Worm (Caenorhabditis elegans) whole organism, L2 larva: ENCODE results near the gene rnp-5.

Experiments used
- C34F6.9 ChIP-seq: fragments of 150-350 bp; optimal IDR thresholded peaks from 2 replicates; lab custom pipeline; 2014; ENCODE audit warnings: missing biosample characterization, missing genetic modification characterization
- F13H6.1 ChIP-seq: sonication (generic microtip); optimal IDR thresholded peaks from 2 replicates; lab custom pipeline; 2016; ENCODE audit warnings: missing genetic modification characterization, missing compliant biosample characterization
- R02D3.7 ChIP-seq: fragments of 150-350 bp; optimal IDR thresholded peaks from 2 replicates; lab custom pipeline; 2014; ENCODE audit warnings: missing biosample characterization, missing genetic modification characterization
- ZK546.5 ChIP-seq: sonication (generic microtip); optimal IDR thresholded peaks from 2 replicates; lab custom pipeline; 2017; ENCODE audit warnings: missing biosample characterization, missing genetic modification characterization
- alr-1 ChIP-seq: fragments of 150-350 bp; optimal IDR thresholded peaks from 2 replicates; lab custom pipeline; 2014; ENCODE audit warnings: missing biosample characterization, missing genetic modification characterization
- aly-2 ChIP-seq: fragments of 150-350 bp; optimal IDR thresholded peaks from 2 replicates; lab custom pipeline; 2014; ENCODE audit warnings: missing biosample characterization, missing genetic modification characterization
- ama-1 ChIP-seq: fragments of 150-350 bp; optimal IDR thresholded peaks from 2 replicates; lab custom pipeline; 2018; ENCODE audit warnings: inconsistent platforms
- blmp-1 ChIP-seq: sonication (generic microtip); optimal IDR thresholded peaks from 2 replicates; lab custom pipeline; 2017; ENCODE audit warnings: missing genetic modification characterization, mild to moderate bottlenecking, missing compliant biosample characterization, antibody characterized with exemption, moderate library complexity; ENCODE audit not compliant: insufficient read depth
- ceh-16 ChIP-seq: fragments of 150-350 bp; optimal IDR thresholded peaks from 2 replicates; lab custom pipeline; 2014; ENCODE audit warnings: missing biosample characterization, missing genetic modification characterization
- ceh-82 ChIP-seq: fragments of 150-350 bp; optimal IDR thresholded peaks from 2 replicates; lab custom pipeline; 2014; ENCODE audit warnings: missing biosample characterization, missing genetic modification characterization
- crh-2 ChIP-seq: sonication (generic microtip); optimal IDR thresholded peaks from 2 replicates; lab custom pipeline; 2017; ENCODE audit warnings: missing biosample characterization, missing genetic modification characterization
- dmd-4 ChIP-seq: sonication (generic microtip); optimal IDR thresholded peaks from 2 replicates; lab custom pipeline; 2017; ENCODE audit warnings: missing biosample characterization, missing genetic modification characterization
- elt-1 ChIP-seq: fragments of 150-350 bp; optimal IDR thresholded peaks from 2 replicates; lab custom pipeline; 2014; ENCODE audit warnings: missing biosample characterization, missing genetic modification characterization
- elt-3 ChIP-seq: sonication (generic microtip); optimal IDR thresholded peaks from 2 replicates; lab custom pipeline; 2017; ENCODE audit warnings: missing biosample characterization, missing genetic modification characterization
- fos-1 ChIP-seq: fragments of 150-350 bp; optimal IDR thresholded peaks from 2 replicates; lab custom pipeline; 2014; ENCODE audit warnings: missing biosample characterization, missing genetic modification characterization
- gmeb-1 ChIP-seq: fragments of 150-350 bp; optimal IDR thresholded peaks from 2 replicates; lab custom pipeline; 2014; ENCODE audit warnings: missing biosample characterization, missing genetic modification characterization
- lin-13 ChIP-seq: fragments of 150-350 bp; optimal IDR thresholded peaks from 2 replicates; lab custom pipeline; 2014; ENCODE audit warnings: missing biosample characterization, missing genetic modification reagents, missing genetic modification characterization
- lin-39 ChIP-seq: fragments of 150-350 bp; optimal IDR thresholded peaks from 2 replicates; lab custom pipeline; 2014; ENCODE audit warnings: missing biosample characterization, missing genetic modification reagents, missing genetic modification characterization
- lsy-2 ChIP-seq, 2 experiments: fragments of 150-350 bp in 1 of 2; sonication (generic microtip) in 1 of 2; optimal IDR thresholded peaks; 2 replicates each; lab custom pipeline; 2014 to 2017; ENCODE audit warnings: missing biosample characterization in 2 of 2, missing genetic modification characterization in 2 of 2
- mbf-1 ChIP-seq: sonication (generic microtip); optimal IDR thresholded peaks from 2 replicates; lab custom pipeline; 2017; ENCODE audit warnings: missing biosample characterization, missing genetic modification characterization
- mdl-1 ChIP-seq, 2 experiments: fragments of 150-350 bp in 1 of 2; sonication (generic microtip) in 1 of 2; optimal IDR thresholded peaks; 2 replicates each; lab custom pipeline; 2017; ENCODE audit warnings: missing biosample characterization in 2 of 2, missing genetic modification characterization in 2 of 2
- nhr-21 ChIP-seq: fragments of 150-350 bp; optimal IDR thresholded peaks from 2 replicates; lab custom pipeline; 2014; ENCODE audit warnings: missing biosample characterization, missing genetic modification characterization
- nhr-23 ChIP-seq: fragments of 150-350 bp; optimal IDR thresholded peaks from 2 replicates; lab custom pipeline; 2014; ENCODE audit warnings: missing biosample characterization, missing genetic modification reagents, missing genetic modification characterization
- nhr-25 ChIP-seq: fragments of 150-350 bp; sonication (generic microtip); optimal IDR thresholded peaks from 3 replicates; lab custom pipeline; 2014; ENCODE audit warnings: missing biosample characterization, missing genetic modification characterization
- peb-1 ChIP-seq: fragments of 150-350 bp; optimal IDR thresholded peaks from 2 replicates; lab custom pipeline; 2014; ENCODE audit warnings: missing biosample characterization, missing genetic modification characterization
- sem-4 ChIP-seq: fragments of 150-350 bp; optimal IDR thresholded peaks from 2 replicates; lab custom pipeline; 2014; ENCODE audit warnings: missing biosample characterization, missing genetic modification reagents, missing genetic modification characterization
- skn-1 ChIP-seq: sonication (generic microtip); optimal IDR thresholded peaks from 2 replicates; lab custom pipeline; 2017; ENCODE audit warnings: missing biosample characterization, missing genetic modification characterization
- snpc-4 ChIP-seq: fragments of 150-350 bp; optimal IDR thresholded peaks from 2 replicates; lab custom pipeline; 2014; ENCODE audit warnings: missing biosample characterization, missing genetic modification characterization
- unc-39 ChIP-seq: fragments of 150-350 bp; optimal IDR thresholded peaks from 2 replicates; lab custom pipeline; 2014; ENCODE audit warnings: missing biosample characterization, missing genetic modification characterization
- unc-55 ChIP-seq: fragments of 150-350 bp; sonication (generic microtip); optimal IDR thresholded peaks from 3 replicates; lab custom pipeline; 2014; ENCODE audit warnings: missing biosample characterization, missing genetic modification reagents, missing genetic modification characterization
- unc-62 ChIP-seq: fragments of 150-350 bp; optimal IDR thresholded peaks from 2 replicates; lab custom pipeline; 2014; ENCODE audit warnings: missing biosample characterization, missing genetic modification reagents, missing genetic modification characterization
- zag-1 ChIP-seq: fragments of 150-350 bp; optimal IDR thresholded peaks from 2 replicates; lab custom pipeline; 2014; ENCODE audit warnings: missing biosample characterization, missing genetic modification characterization
- ztf-1 ChIP-seq: fragments of 200-800 bp; sonication (Bioruptor generic); conservative IDR thresholded peaks from 2 replicates; pipeline ENCODE4 v1.3.6; 2022; ENCODE audit warnings: missing genetic modification characterization, missing compliant biosample characterization
- ztf-4 ChIP-seq: fragments of 150-350 bp; optimal IDR thresholded peaks from 2 replicates; lab custom pipeline; 2014; ENCODE audit warnings: missing biosample characterization, missing genetic modification characterization

Gene rnp-5

ce11 chrIII:853859-854359 is at the start of gene rnp-5, which contains the start of gene tag-51:
rnp-5 (minus strand) TSS chrIII:853909.
tag-51 (plus strand) TSS chrIII:854221.
- TF ChIP-seq skn-1 (tag; lab: Kevin White, UChicago) (no peak), C34F6.9 (tag; lab: Kevin White, UChicago) (peak; percentile 30), zag-1 (tag; lab: Kevin White, UChicago) (no peak), ztf-4 (no peak), blmp-1 (peak; percentile 37), snpc-4 (tag; lab: Kevin White, UChicago) (no peak), peb-1 (tag; lab: Kevin White, UChicago) (no peak), fos-1 (no peak), unc-55 (peak; percentile 41), R02D3.7 (tag; lab: Kevin White, UChicago) (no peak), lsy-2 (tag; optimal IDR thresholded peaks at IDR 0.05; lab: Kevin White, UChicago) (peak in 1 of 2 experiments; percentile 25)

- peak; percentile 34 for TF ChIP-seq lin-13 (GFP tag; lab: Kevin White, UChicago)
- TF ChIP-seq mdl-1 (tag; optimal IDR thresholded peaks at IDR 0.05; lab: Kevin White, UChicago): no peak
- no peak for TF ChIP-seq sem-4
- TF ChIP-seq lsy-2 (tag; optimal IDR thresholded peaks at IDR 0.05; lab: Kevin White, UChicago): peak in 1 of 2 experiments; percentile 44
- TF ChIP-seq gmeb-1 (tag; lab: Kevin White, UChicago): peak; percentile 54
- peak; percentile 35 for TF ChIP-seq C34F6.9 (tag; lab: Kevin White, UChicago)
These were observed 48.0 kb upstream of the rnp-5 start for ce11 chrIII:901600-902250.

- no peak for TF ChIP-seq elt-1
- no peak for TF ChIP-seq lsy-2 (tag; optimal IDR thresholded peaks at IDR 0.05; lab: Kevin White, UChicago)
- no peak for TF ChIP-seq ztf-4
- TF ChIP-seq lin-39: no peak
- no peak for TF ChIP-seq ZK546.5
- TF ChIP-seq unc-55: no peak
- TF ChIP-seq ceh-16 (tag; lab: Kevin White, UChicago): no peak
- no peak for TF ChIP-seq zag-1 (tag; lab: Kevin White, UChicago)
- TF ChIP-seq dmd-4: no peak
- TF ChIP-seq unc-62 (GFP tag; lab: Kevin White, UChicago): no peak
- no peak for TF ChIP-seq ama-1 (lab: Kevin White, UChicago)
- no peak for TF ChIP-seq C34F6.9 (tag; lab: Kevin White, UChicago)
- TF ChIP-seq F13H6.1 (tag; lab: Kevin White, UChicago): no peak
- no peak for TF ChIP-seq unc-39 (tag; lab: Kevin White, UChicago)
- TF ChIP-seq alr-1 (tag; lab: Kevin White, UChicago): no peak
- no peak for TF ChIP-seq lin-13 (GFP tag; lab: Kevin White, UChicago)
- no peak for TF ChIP-seq mbf-1 (tag; lab: Kevin White, UChicago)
- TF ChIP-seq, all 48 proteins: peak for 0
These were observed 47.4 kb upstream of the rnp-5 start, which contains the start of gene sucl-2 for ce11 chrIII:901148-901547. sucl-2 (minus strand) TSS chrIII:901412.

- TF ChIP-seq crh-2 (tag; lab: Kevin White, UChicago) (no peak), gmeb-1 (tag; lab: Kevin White, UChicago) (no peak), ceh-16 (tag; lab: Kevin White, UChicago) (no peak), snpc-4 (tag; lab: Kevin White, UChicago) (no peak)
These were observed 46.4 kb upstream of the rnp-5 start for ce11 chrIII:900134-900533.

ce11 chrIII:896904-897303 is 43.2 kb upstream of the rnp-5 start:
- TF ChIP-seq nhr-23 (tag; lab: Kevin White, UChicago): no peak
- no peak for TF ChIP-seq aly-2
- TF ChIP-seq skn-1 (tag; lab: Kevin White, UChicago): no peak
- no peak for TF ChIP-seq gmeb-1 (tag; lab: Kevin White, UChicago)
- no peak for TF ChIP-seq nhr-21
- TF ChIP-seq C34F6.9 (tag; lab: Kevin White, UChicago): no peak
- no peak for TF ChIP-seq lin-39
- TF ChIP-seq ztf-1 (GFP tag; lab: Robert Waterston, UW): no peak
- TF ChIP-seq dmd-4: no peak
- no peak for TF ChIP-seq ZK546.5
- no peak for TF ChIP-seq elt-3 (tag; lab: Kevin White, UChicago)
- TF ChIP-seq unc-62 (GFP tag; lab: Kevin White, UChicago): no peak
- TF ChIP-seq crh-2 (tag; lab: Kevin White, UChicago): no peak
- TF ChIP-seq nhr-25 (tag; lab: Kevin White, UChicago): no peak
- TF ChIP-seq unc-39 (tag; lab: Kevin White, UChicago): no peak
- TF ChIP-seq sem-4: no peak
- no peak for TF ChIP-seq ceh-82 (tag; lab: Kevin White, UChicago)
- TF ChIP-seq ztf-4: no peak
- TF ChIP-seq, all 48 proteins: peak for 0
